Worm (Caenorhabditis elegans): ENCODE data around the gene zig-12.

zig-12 gene

DNA sequence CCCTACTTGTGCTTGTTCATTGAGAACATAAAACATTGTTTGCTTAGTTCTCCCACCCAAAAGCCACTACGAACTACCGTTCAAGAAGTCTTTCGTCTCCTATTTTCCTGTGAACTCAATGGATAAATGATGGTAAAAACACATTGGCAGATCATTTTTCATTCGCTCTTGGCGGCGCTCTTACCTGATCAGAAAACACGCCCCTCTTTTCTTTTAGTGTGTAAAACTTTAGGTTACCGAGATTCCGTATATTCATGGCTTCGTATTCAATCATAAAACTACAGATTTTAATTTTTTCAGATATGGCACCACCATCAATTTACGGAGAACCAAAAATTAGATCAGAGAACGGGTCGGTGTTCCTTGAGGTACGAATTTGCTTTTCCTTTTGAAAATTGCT, at the start of gene zig-12:
Gene zig-12 (plus strand): TSS at position 301 of the 400 bp plus-strand sequence.
- no peak for TF ChIP-seq ceh-13 (GFP tag; optimal IDR thresholded peaks at IDR 0.05)
- no peak for TF ChIP-seq ama-1 (optimal IDR thresholded peaks at IDR 0.05)
- TF ChIP-seq hmg-4 (GFP tag; optimal IDR thresholded peaks at IDR 0.05) = no peak
- no peak for TF ChIP-seq B0310.2 (tag; optimal IDR thresholded peaks at IDR 0.05)
- no peak for TF ChIP-seq F13C5.2 (tag; optimal IDR thresholded peaks at IDR 0.05)
- TF ChIP-seq ets-7 (tag; optimal IDR thresholded peaks at IDR 0.05) = no peak
- no peak for TF ChIP-seq scrt-1 (GFP tag; IDR thresholded peaks at IDR 0.05)
- no peak for TF ChIP-seq hnd-1 (tag; optimal IDR thresholded peaks at IDR 0.05)
- TF ChIP-seq aly-1 (tag; optimal IDR thresholded peaks at IDR 0.05) = no peak
- no peak for TF ChIP-seq pes-1 (GFP tag; IDR thresholded peaks at IDR 0.05)
- TF ChIP-seq hmbx-1 (tag; optimal IDR thresholded peaks at IDR 0.05) = no peak
- no peak for TF ChIP-seq ceh-36 (tag; optimal IDR thresholded peaks at IDR 0.05)

DNA sequence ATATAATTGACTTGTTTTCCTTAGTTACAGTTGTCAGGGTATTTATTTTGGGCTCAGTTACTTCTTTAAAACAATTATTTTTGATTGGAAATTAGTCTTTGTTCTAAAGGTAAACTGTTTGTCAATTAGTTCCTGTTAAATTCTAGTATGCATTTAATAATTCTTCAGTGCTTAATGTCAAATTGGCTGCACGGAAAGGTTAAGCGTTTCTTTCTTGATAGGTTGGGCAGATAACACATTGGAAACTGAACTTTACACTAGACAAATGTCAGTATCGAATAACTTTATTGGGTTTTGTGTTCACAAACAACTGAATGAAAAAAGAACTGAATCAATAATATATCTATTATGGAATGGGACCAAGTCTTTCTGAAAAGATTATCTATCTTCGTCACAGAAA, 48.9 kb upstream of the zig-12 start:
- TF ChIP-seq hmbx-1 (tag; optimal IDR thresholded peaks at IDR 0.05) (no peak), pes-1 (GFP tag; IDR thresholded peaks at IDR 0.05) (no peak), hmg-4 (GFP tag; optimal IDR thresholded peaks at IDR 0.05) (no peak), hnd-1 (tag; optimal IDR thresholded peaks at IDR 0.05) (no peak)

DNA sequence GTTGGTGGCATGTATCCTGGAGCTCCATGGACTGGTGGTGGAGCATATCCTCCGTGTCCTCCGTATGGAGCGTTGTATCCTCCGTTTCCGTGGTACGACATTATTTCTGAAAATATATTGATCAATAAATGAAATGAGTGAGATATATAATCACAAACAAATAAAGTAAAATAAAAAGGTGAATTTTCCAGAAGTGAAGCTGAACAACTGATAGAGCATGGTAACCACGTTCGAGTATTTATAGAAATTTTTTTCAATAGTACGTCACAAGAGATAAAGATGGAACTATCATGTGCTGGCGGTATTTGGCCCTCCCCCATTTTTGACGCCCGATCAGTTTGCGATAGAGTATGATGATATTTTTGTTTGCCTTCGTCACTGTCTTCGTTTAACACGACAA, 46.9 kb upstream of the zig-12 start, which contains the start of gene F53A9.7:
Gene F53A9.7 (minus strand): TSS at position 101 of the 400 bp plus-strand sequence.
- TF ChIP-seq B0310.2 (tag; optimal IDR thresholded peaks at IDR 0.05) (no peak), tbx-11 (GFP tag; IDR thresholded peaks at IDR 0.05) (no peak), sea-1 (GFP tag; conservative IDR thresholded peaks at IDR 0.05) (no peak), aly-1 (tag; optimal IDR thresholded peaks at IDR 0.05) (no peak), hmg-4 (GFP tag; optimal IDR thresholded peaks at IDR 0.05) (no peak), tra-4 (tag; optimal IDR thresholded peaks at IDR 0.05) (no peak), flt-1 (GFP tag; IDR thresholded peaks at IDR 0.05) (no peak), hnd-1 (tag; optimal IDR thresholded peaks at IDR 0.05) (no peak), ceh-36 (tag; optimal IDR thresholded peaks at IDR 0.05) (no peak)

DNA sequence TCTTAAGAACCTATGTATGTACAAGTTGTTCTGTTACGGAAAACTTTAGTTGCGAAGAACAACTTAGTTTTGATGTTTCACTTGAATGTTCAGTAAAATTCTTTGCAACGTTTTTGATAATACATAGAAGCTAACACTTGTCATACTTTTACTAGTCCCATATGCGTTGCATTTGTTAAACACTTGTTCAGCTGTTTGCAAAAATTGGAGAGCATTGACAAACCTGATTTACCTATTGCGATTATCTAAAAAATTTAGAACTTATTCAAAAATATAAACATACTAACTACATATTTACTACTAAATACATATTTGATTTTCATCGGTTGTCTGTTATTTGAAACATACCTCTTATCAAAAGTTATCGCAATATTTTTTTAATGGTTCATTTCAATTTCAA, 45.6 kb upstream of the zig-12 start:
- TF ChIP-seq aly-1 (tag; optimal IDR thresholded peaks at IDR 0.05) (no peak), hmg-4 (GFP tag; optimal IDR thresholded peaks at IDR 0.05) (no peak), hnd-1 (tag; optimal IDR thresholded peaks at IDR 0.05) (no peak), scrt-1 (GFP tag; IDR thresholded peaks at IDR 0.05) (no peak), sea-1 (GFP tag; conservative IDR thresholded peaks at IDR 0.05) (no peak), tra-4 (tag; optimal IDR thresholded peaks at IDR 0.05) (no peak), tbx-11 (GFP tag; IDR thresholded peaks at IDR 0.05) (no peak), ama-1 (optimal IDR thresholded peaks at IDR 0.05) (no peak), B0310.2 (tag; optimal IDR thresholded peaks at IDR 0.05) (no peak), ets-7 (tag; optimal IDR thresholded peaks at IDR 0.05) (no peak), tbx-37 (GFP tag; conservative IDR thresholded peaks at IDR 0.05) (no peak), hmbx-1 (tag; optimal IDR thresholded peaks at IDR 0.05) (no peak), F13C5.2 (tag; optimal IDR thresholded peaks at IDR 0.05) (no peak)

DNA sequence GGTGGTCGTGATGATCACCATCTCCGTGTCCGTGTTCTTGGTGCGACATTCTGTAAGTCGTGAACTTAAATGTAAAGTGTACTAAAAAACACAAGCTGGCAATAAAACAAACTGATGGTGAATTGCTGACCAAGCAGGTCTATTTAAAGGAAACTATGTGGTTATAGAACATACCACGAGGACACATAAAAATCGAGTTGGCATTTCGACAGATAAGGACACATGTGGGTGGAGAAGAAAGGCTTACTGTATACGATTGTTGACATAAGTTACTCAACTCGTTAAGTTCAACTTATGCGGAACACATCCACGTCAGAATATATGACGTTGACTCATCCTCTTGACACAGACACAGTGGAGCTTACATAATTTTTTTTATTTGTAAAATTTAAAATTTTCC, 44.9 kb upstream of the zig-12 start, which contains the start of gene F53A9.8:
Gene F53A9.8 (minus strand): TSS at position 49 of the 400 bp plus-strand sequence.
- TF ChIP-seq B0310.2 (tag; optimal IDR thresholded peaks at IDR 0.05) = no peak
- TF ChIP-seq F13C5.2 (tag; optimal IDR thresholded peaks at IDR 0.05) = no peak
- TF ChIP-seq ama-1 (optimal IDR thresholded peaks at IDR 0.05) = no peak
- no peak for TF ChIP-seq scrt-1 (GFP tag; IDR thresholded peaks at IDR 0.05)
- no peak for TF ChIP-seq tbx-11 (GFP tag; IDR thresholded peaks at IDR 0.05)
- no peak for TF ChIP-seq aly-1 (tag; optimal IDR thresholded peaks at IDR 0.05)
- no peak for TF ChIP-seq tra-4 (tag; optimal IDR thresholded peaks at IDR 0.05)
- no peak for TF ChIP-seq hmbx-1 (tag; optimal IDR thresholded peaks at IDR 0.05)
- TF ChIP-seq tbx-37 (GFP tag; conservative IDR thresholded peaks at IDR 0.05) = no peak
- TF ChIP-seq ets-7 (tag; optimal IDR thresholded peaks at IDR 0.05) = no peak
- TF ChIP-seq ceh-36 (tag; optimal IDR thresholded peaks at IDR 0.05) = no peak
- TF ChIP-seq pes-1 (GFP tag; IDR thresholded peaks at IDR 0.05) = no peak
- no peak for TF ChIP-seq sea-1 (GFP tag; conservative IDR thresholded peaks at IDR 0.05)
- no peak for TF ChIP-seq hmg-4 (GFP tag; optimal IDR thresholded peaks at IDR 0.05)
- no peak for TF ChIP-seq ceh-13 (GFP tag; optimal IDR thresholded peaks at IDR 0.05)
- TF ChIP-seq hnd-1 (tag; optimal IDR thresholded peaks at IDR 0.05) = no peak
- TF ChIP-seq flt-1 (GFP tag; IDR thresholded peaks at IDR 0.05) = no peak

DNA sequence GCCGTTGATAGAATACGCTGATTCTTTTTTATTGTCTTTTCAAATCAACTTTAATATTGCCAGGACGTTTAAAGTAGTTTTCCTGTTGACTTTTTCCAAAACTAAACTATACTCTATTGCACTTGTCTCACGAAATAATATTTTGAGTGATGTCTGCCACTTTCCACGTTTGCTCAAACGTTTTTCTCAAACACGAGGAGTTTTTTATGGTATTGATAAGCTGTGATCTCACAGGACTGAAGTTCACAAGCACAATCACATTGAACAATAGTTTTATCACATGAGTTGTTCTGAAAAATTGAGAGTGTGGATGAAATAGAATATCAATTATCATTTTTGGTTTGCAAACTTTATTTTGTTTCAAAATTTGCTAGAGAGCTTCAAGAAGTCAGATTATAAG, 43.8 kb upstream of the zig-12 start:
- no peak for TF ChIP-seq sea-1 (GFP tag; conservative IDR thresholded peaks at IDR 0.05)
- no peak for TF ChIP-seq F13C5.2 (tag; optimal IDR thresholded peaks at IDR 0.05)
- TF ChIP-seq ama-1 (optimal IDR thresholded peaks at IDR 0.05) = no peak
- no peak for TF ChIP-seq ets-7 (tag; optimal IDR thresholded peaks at IDR 0.05)
- no peak for TF ChIP-seq tbx-37 (GFP tag; conservative IDR thresholded peaks at IDR 0.05)
- no peak for TF ChIP-seq aly-1 (tag; optimal IDR thresholded peaks at IDR 0.05)
- TF ChIP-seq ceh-36 (tag; optimal IDR thresholded peaks at IDR 0.05) = no peak

DNA sequence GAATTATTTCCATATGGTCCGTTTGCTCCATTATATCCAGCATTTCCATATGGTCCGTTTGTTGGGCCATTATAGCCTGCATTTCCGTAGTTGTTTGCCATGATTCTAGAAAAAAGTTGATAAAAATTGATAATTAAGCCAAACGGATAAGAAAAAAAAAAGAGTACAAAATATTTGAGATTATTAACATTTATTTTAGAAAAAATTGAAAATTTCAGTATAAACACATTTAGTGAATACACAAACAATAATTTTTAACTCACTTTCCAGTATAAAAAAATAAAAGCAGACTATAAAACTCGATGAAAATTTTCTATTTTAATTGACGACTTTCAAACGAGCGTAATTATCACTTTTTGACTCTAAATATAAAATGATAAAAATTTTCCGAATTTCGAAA, 43.0 kb upstream of the zig-12 start, which contains the start of gene F53A9.9:
Gene F53A9.9 (minus strand): TSS at position 101 of the 400 bp plus-strand sequence.
- no peak for TF ChIP-seq hmbx-1 (tag; optimal IDR thresholded peaks at IDR 0.05)

DNA sequence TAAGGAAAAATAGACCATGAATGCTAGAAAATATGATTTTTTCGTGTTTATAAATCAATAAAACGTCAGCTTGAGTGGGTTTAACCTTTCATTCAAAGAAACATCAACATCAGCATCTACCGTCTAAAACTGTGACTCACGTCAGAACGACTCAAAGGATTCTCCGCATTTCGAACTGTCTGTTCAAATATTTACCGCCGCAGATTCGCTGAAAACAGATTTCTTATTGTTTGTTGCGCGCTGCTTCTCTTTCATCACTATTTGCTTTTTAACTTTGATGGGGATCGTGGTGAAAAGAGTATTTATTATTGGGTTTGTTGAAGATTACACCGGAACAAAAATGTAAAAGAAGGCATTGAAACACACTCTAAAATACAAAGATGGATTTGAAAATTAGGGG, 42.4 kb upstream of the zig-12 start:
- TF ChIP-seq ets-7 (tag; optimal IDR thresholded peaks at IDR 0.05) (no peak), aly-1 (tag; optimal IDR thresholded peaks at IDR 0.05) (no peak), ceh-13 (GFP tag; optimal IDR thresholded peaks at IDR 0.05) (no peak), hmbx-1 (tag; optimal IDR thresholded peaks at IDR 0.05) (no peak), tbx-11 (GFP tag; IDR thresholded peaks at IDR 0.05) (no peak), hnd-1 (tag; optimal IDR thresholded peaks at IDR 0.05) (no peak), tbx-37 (GFP tag; conservative IDR thresholded peaks at IDR 0.05) (no peak), F13C5.2 (tag; optimal IDR thresholded peaks at IDR 0.05) (no peak), ceh-36 (tag; optimal IDR thresholded peaks at IDR 0.05) (no peak), hmg-4 (GFP tag; optimal IDR thresholded peaks at IDR 0.05) (no peak), ama-1 (optimal IDR thresholded peaks at IDR 0.05) (no peak), tra-4 (tag; optimal IDR thresholded peaks at IDR 0.05) (no peak)
